Fruit fly (Drosophila melanogaster): ENCODE results near the gene nmo.
A peak's percentile ranks its signal among the peaks of the same experiment; 100 is the strongest.

Gene nmo

DNA sequence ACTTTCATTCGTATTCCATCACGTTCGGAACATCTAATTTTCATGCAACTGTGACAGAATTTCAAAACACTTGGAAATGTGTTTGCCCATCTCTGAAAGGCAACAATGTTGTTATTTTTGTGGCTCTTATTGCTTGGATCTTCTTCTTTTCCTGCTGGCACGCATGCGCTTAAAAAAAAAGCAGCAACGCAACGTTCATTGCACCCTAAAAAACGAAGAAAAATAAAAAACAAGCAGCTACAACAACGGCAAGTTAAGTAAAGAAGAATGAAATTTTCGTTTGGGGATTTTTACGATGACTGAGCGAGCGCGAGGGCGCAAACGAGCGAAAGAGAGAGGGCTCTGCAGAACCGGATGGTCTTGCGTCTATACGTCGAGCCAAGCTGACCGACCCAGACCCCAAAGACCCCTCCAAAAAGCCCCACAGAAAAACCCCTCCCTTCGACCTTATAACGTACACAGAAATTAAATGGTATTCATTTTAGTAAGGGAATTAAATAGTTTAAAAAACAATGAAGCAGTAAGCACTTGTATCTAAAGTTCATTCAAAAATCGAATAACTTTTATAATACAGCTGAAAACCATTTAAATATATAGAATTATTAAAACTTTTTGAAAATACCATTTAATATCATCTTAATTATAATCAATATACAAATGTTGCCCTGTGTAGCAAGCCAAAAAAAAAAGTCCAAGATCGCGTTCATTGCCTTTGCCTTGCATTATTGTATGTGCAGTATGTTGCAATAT is 14.9 kb downstream of the nmo start:
- TF ChIP-seq Eip93F (GFP tag; optimal IDR thresholded peaks at IDR 0.05) (peak; percentile 6), CG16779 (tag; optimal IDR thresholded peaks at IDR 0.05) (peak; percentile 81), cyc (GFP tag; optimal IDR thresholded peaks at IDR 0.05) (peak; percentile 47), CG8119 (GFP tag; IDR thresholded peaks at IDR 0.05) (no peak), CG15336 (GFP tag; IDR thresholded peaks at IDR 0.05) (no peak), net (GFP tag; optimal IDR thresholded peaks at IDR 0.05) (peak; percentile 19), fd59A (GFP tag; optimal IDR thresholded peaks at IDR 0.05) (peak; percentile 47), CG32006 (GFP tag; optimal IDR thresholded peaks at IDR 0.05) (no peak), Gug (GFP tag; IDR thresholded peaks at IDR 0.05) (no peak), Sox102F (GFP tag; optimal IDR thresholded peaks at IDR 0.05) (peak; percentile 46), CG31627 (GFP tag; optimal IDR thresholded peaks at IDR 0.05) (no peak), CG10669 (GFP tag; optimal IDR thresholded peaks at IDR 0.05) (peak; percentile 70), CG6854 (GFP tag; optimal IDR thresholded peaks at IDR 0.05) (peak; percentile 95), dac (GFP tag; optimal IDR thresholded peaks at IDR 0.05) (no peak), dsx (GFP tag; optimal IDR thresholded peaks at IDR 0.05; ENCODE audit: poor library complexity, severe bottlenecking) (peak; percentile 98), spab (GFP tag; optimal IDR thresholded peaks at IDR 0.05) (peak; percentile 77), Blimp-1 (GFP tag; optimal IDR thresholded peaks at IDR 0.05) (peak; percentile 22), esn (GFP tag; optimal IDR thresholded peaks at IDR 0.05) (peak; percentile 54), Ets96B (tag; optimal IDR thresholded peaks at IDR 0.05) (peak; percentile 61), CG3032 (tag; optimal IDR thresholded peaks at IDR 0.05) (peak; percentile 50), Hr4 (GFP tag; optimal IDR thresholded peaks at IDR 0.05) (no peak), CG8632 (GFP tag; optimal IDR thresholded peaks at IDR 0.05) (peak; percentile 9), eg (GFP tag; IDR thresholded peaks at IDR 0.05) (no peak), OdsH (GFP tag; optimal IDR thresholded peaks at IDR 0.05) (peak; percentile 22), CG6792 (GFP tag; optimal IDR thresholded peaks at IDR 0.05) (peak; percentile 37), Hr39 (GFP tag; optimal IDR thresholded peaks at IDR 0.05) (no peak), CG11294 (GFP tag; IDR thresholded peaks at IDR 0.05) (no peak), CG4318 (GFP tag; optimal IDR thresholded peaks at IDR 0.05) (no peak), CG8319 (GFP tag; optimal IDR thresholded peaks at IDR 0.05) (no peak), CG6276 (GFP tag; optimal IDR thresholded peaks at IDR 0.05) (no peak), Eip78C (GFP tag) (peak; percentile 72), Hr38 (GFP tag; optimal IDR thresholded peaks at IDR 0.05) (no peak), topi (GFP tag; optimal IDR thresholded peaks at IDR 0.05) (peak; percentile 56), ss (GFP tag; optimal IDR thresholded peaks at IDR 0.05) (peak; percentile 95 to 97), Lpt (GFP tag; optimal IDR thresholded peaks at IDR 0.05) (peak; percentile 31), svp (GFP tag) (no peak), CG11762 (GFP tag; optimal IDR thresholded peaks at IDR 0.05; ENCODE audit: insufficient read depth) (peak; percentile 20), CG6808 (GFP tag; optimal IDR thresholded peaks at IDR 0.05) (peak; percentile 88), vri (GFP tag; optimal IDR thresholded peaks at IDR 0.05) (peak; percentile 63), Ets21C (GFP tag; optimal IDR thresholded peaks at IDR 0.05) (no peak), Eip75B (GFP tag; optimal IDR thresholded peaks at IDR 0.05) (peak; percentile 41), CG3919 (GFP tag; optimal IDR thresholded peaks at IDR 0.05) (no peak), CG34406 (GFP tag; optimal IDR thresholded peaks at IDR 0.05) (peak; percentile 44), CG10631 (GFP tag; optimal IDR thresholded peaks at IDR 0.05) (peak; percentile 45), Met (GFP tag; optimal IDR thresholded peaks at IDR 0.05) (peak; percentile 39), CG1621 (tag; optimal IDR thresholded peaks at IDR 0.05) (peak; percentile 88), salr (GFP tag; optimal IDR thresholded peaks at IDR 0.05) (peak in 1 of 2 experiments; percentile 65), CG7368 (GFP tag; optimal IDR thresholded peaks at IDR 0.05) (peak; percentile 26), Sox15 (GFP tag; optimal IDR thresholded peaks at IDR 0.05) (no peak), CG11902 (GFP tag; optimal IDR thresholded peaks at IDR 0.05) (peak; percentile 40), fd85E (GFP tag; optimal IDR thresholded peaks at IDR 0.05) (peak; percentile 18)

Measured in whole organism, prepupa.